Fruit fly (Drosophila melanogaster) whole organism, embryonic: ENCODE data around the gene CG34266.
A peak's percentile ranks its signal among the peaks of the same experiment; 100 is the strongest.

Source experiments
- Ada2b ChIP-seq: fragments of 200-800 bp; sonication (Bioruptor generic); IDR thresholded peaks from 2 replicates; pipeline ENCODE4 v1.3.6; 2022; ENCODE audit warnings: missing biosample characterization, missing genetic modification characterization
- CG10431 ChIP-seq: fragments of 200-800 bp; sonication (Bioruptor generic); optimal IDR thresholded peaks from 3 replicates; lab custom pipeline; 2018; ENCODE audit warnings: missing biosample characterization, mild to moderate bottlenecking, missing genetic modification characterization
- CG11695 ChIP-seq: fragments of 200-800 bp; sonication (Bioruptor generic); IDR thresholded peaks from 3 replicates; pipeline ENCODE4 v1.3.6; 2022; ENCODE audit warnings: missing biosample characterization, missing genetic modification characterization
- CG12155 ChIP-seq: fragments of 200-800 bp; sonication (Bioruptor generic); optimal IDR thresholded peaks from 3 replicates; lab custom pipeline; 2016; ENCODE audit warnings: missing biosample characterization, missing genetic modification characterization
- CG12659 ChIP-seq: fragments of 200-800 bp; sonication (Bioruptor generic); optimal IDR thresholded peaks from 3 replicates; lab custom pipeline; 2017; ENCODE audit warnings: mild to moderate bottlenecking, missing biosample characterization, missing genetic modification reagents, missing genetic modification characterization
- CG12744 ChIP-seq: fragments of 200-800 bp; sonication (Bioruptor generic); optimal IDR thresholded peaks from 2 replicates; lab custom pipeline; 2016; ENCODE audit warnings: missing biosample characterization, missing genetic modification characterization
- CG13775 ChIP-seq: fragments of 200-800 bp; sonication (Bioruptor generic); optimal IDR thresholded peaks from 3 replicates; lab custom pipeline; 2017; ENCODE audit warnings: missing biosample characterization, mild to moderate bottlenecking, missing genetic modification characterization
- CG14050 ChIP-seq: fragments of 200-800 bp; sonication (Bioruptor generic); IDR thresholded peaks from 3 replicates; pipeline ENCODE4 v1.3.6; 2022; ENCODE audit warnings: missing biosample characterization, missing genetic modification characterization
- CG15269 ChIP-seq: fragments of 200-800 bp; sonication (Bioruptor generic); optimal IDR thresholded peaks from 2 replicates; lab custom pipeline; 2018; ENCODE audit warnings: missing biosample characterization, mild to moderate bottlenecking, missing genetic modification characterization, moderate library complexity
- CG18476 ChIP-seq: fragments of 200-800 bp; sonication (Bioruptor generic); optimal IDR thresholded peaks from 2 replicates; lab custom pipeline; 2016; ENCODE audit warnings: missing biosample characterization, mild to moderate bottlenecking, missing genetic modification characterization
- CG18619 ChIP-seq: fragments of 200-800 bp; sonication (Bioruptor generic); optimal IDR thresholded peaks from 3 replicates; lab custom pipeline; 2017; ENCODE audit warnings: missing biosample characterization, mild to moderate bottlenecking, missing genetic modification characterization
- CG2116 ChIP-seq: fragments of 200-800 bp; sonication (Bioruptor generic); optimal IDR thresholded peaks from 3 replicates; lab custom pipeline; 2018; ENCODE audit warnings: missing biosample characterization, mild to moderate bottlenecking, missing genetic modification characterization
- CG34376 ChIP-seq: fragments of 200-800 bp; sonication (Bioruptor generic); optimal IDR thresholded peaks from 2 replicates; lab custom pipeline; 2018; ENCODE audit warnings: missing biosample characterization, mild to moderate bottlenecking, missing genetic modification characterization
- CG4404 ChIP-seq: fragments of 200-800 bp; sonication (Bioruptor generic); IDR thresholded peaks from 2 replicates; pipeline ENCODE4 v1.3.6; 2022; ENCODE audit warnings: missing biosample characterization, missing genetic modification characterization
- CG5180 ChIP-seq: fragments of 200-800 bp; sonication (Bioruptor generic); optimal IDR thresholded peaks from 3 replicates; lab custom pipeline; 2017; ENCODE audit warnings: missing biosample characterization, missing genetic modification characterization, mild to moderate bottlenecking, moderate library complexity, missing genetic modification reagents
- CG6654 ChIP-seq: fragments of 200-800 bp; sonication (Bioruptor generic); optimal IDR thresholded peaks from 2 replicates; lab custom pipeline; 2017; ENCODE audit warnings: missing biosample characterization, mild to moderate bottlenecking, missing genetic modification characterization
- CG7357 ChIP-seq: fragments of 200-800 bp; sonication (Bioruptor generic); IDR thresholded peaks from 3 replicates; pipeline ENCODE4 v1.3.6; 2022; ENCODE audit warnings: missing biosample characterization, missing genetic modification characterization
- CG7745 ChIP-seq: fragments of 200-800 bp; sonication (Bioruptor generic); optimal IDR thresholded peaks from 2 replicates; lab custom pipeline; 2018; ENCODE audit warnings: missing biosample characterization, mild to moderate bottlenecking, missing genetic modification characterization, moderate library complexity
- CG7928 ChIP-seq: fragments of 200-800 bp; sonication (Bioruptor generic); optimal IDR thresholded peaks from 2 replicates; lab custom pipeline; 2017; ENCODE audit warnings: missing biosample characterization, mild to moderate bottlenecking, missing genetic modification characterization
- CG7987 ChIP-seq: fragments of 200-800 bp; sonication (Bioruptor generic); optimal IDR thresholded peaks from 2 replicates; lab custom pipeline; 2018; ENCODE audit warnings: missing biosample characterization, mild to moderate bottlenecking, missing genetic modification characterization, moderate library complexity
- CG8388 ChIP-seq: fragments of 200-800 bp; sonication (Bioruptor generic); optimal IDR thresholded peaks from 2 replicates; lab custom pipeline; 2019; ENCODE audit warnings: missing biosample characterization, mild to moderate bottlenecking, missing genetic modification characterization, moderate library complexity
- CG9437 ChIP-seq: fragments of 200-800 bp; sonication (Bioruptor generic); optimal IDR thresholded peaks from 2 replicates; lab custom pipeline; 2018; ENCODE audit warnings: missing biosample characterization, mild to moderate bottlenecking, missing genetic modification characterization
- CG9609 ChIP-seq: fragments of 200-800 bp; sonication (Bioruptor generic); optimal IDR thresholded peaks from 3 replicates; lab custom pipeline; 2016; ENCODE audit warnings: missing biosample characterization, missing genetic modification characterization
- CTCF ChIP-seq: fragments of 200-800 bp; sonication (Bioruptor generic); optimal IDR thresholded peaks from 2 replicates; lab custom pipeline; 2017; ENCODE audit warnings: missing biosample characterization, mild to moderate bottlenecking, missing genetic modification characterization, moderate library complexity
- Chrac-16 ChIP-seq: fragments of 200-800 bp; sonication (Bioruptor generic); optimal IDR thresholded peaks from 3 replicates; lab custom pipeline; 2016; ENCODE audit warnings: missing biosample characterization, missing genetic modification characterization
- Dip2 ChIP-seq: fragments of 200-800 bp; sonication (Bioruptor generic); IDR thresholded peaks from 2 replicates; pipeline ENCODE4 v1.3.6; 2022; ENCODE audit warnings: missing biosample characterization, missing genetic modification characterization
- Ets65A ChIP-seq: fragments of 200-800 bp; sonication (Bioruptor generic); peaks from one replicate; lab custom pipeline; 2016; ENCODE audit warnings: missing biosample characterization, missing genetic modification characterization
- HLH54F ChIP-seq: fragments of 200-800 bp; sonication (Bioruptor generic); optimal IDR thresholded peaks from 3 replicates; lab custom pipeline; 2016; ENCODE audit warnings: missing biosample characterization, missing genetic modification characterization
- Hr39 ChIP-seq: fragments of >200 bp; optimal IDR thresholded peaks from 2 replicates; lab custom pipeline; 2017
- Hr51 ChIP-seq, 2 experiments: fragments of 200-800 bp; sonication (Bioruptor generic); optimal IDR thresholded peaks; 2 replicates in 1 of 2; 3 replicates in 1 of 2; lab custom pipeline; 2016 to 2018; ENCODE audit warnings: missing biosample characterization in 2 of 2, missing genetic modification characterization in 2 of 2, mild to moderate bottlenecking in 1 of 2, moderate library complexity in 1 of 2
- NC2β ChIP-seq: fragments of 200-800 bp; sonication (Bioruptor generic); optimal IDR thresholded peaks from 2 replicates; lab custom pipeline; 2016; ENCODE audit warnings: missing biosample characterization, missing genetic modification characterization
- NK7.1 ChIP-seq: fragments of 200-800 bp; sonication (Bioruptor generic); optimal IDR thresholded peaks from 3 replicates; lab custom pipeline; 2016; ENCODE audit warnings: missing biosample characterization, missing genetic modification characterization
- Oli ChIP-seq: fragments of 200-800 bp; sonication (Bioruptor generic); optimal IDR thresholded peaks from 2 replicates; lab custom pipeline; 2018; ENCODE audit warnings: missing biosample characterization, mild to moderate bottlenecking, missing genetic modification characterization, moderate library complexity
- Sox102F ChIP-seq: fragments of 200-800 bp; sonication (Bioruptor generic); optimal IDR thresholded peaks from 2 replicates; lab custom pipeline; 2018; ENCODE audit warnings: missing biosample characterization, mild to moderate bottlenecking, missing genetic modification characterization, moderate library complexity
- TFAM ChIP-seq: fragments of 200-800 bp; sonication (Bioruptor generic); optimal IDR thresholded peaks from 2 replicates; lab custom pipeline; 2017; ENCODE audit warnings: missing biosample characterization, missing genetic modification characterization, inconsistent platforms
- Trl ChIP-seq, 3 experiments: fragments of >200 bp in 2 of 3; fragments of 200-800 bp in 1 of 3; sonication (Bioruptor generic) in 1 of 3; optimal IDR thresholded peaks; 2 replicates in 1 of 3; 3 replicates in 2 of 3; lab custom pipeline; 2016 to 2017; ENCODE audit warnings: missing biosample characterization in 1 of 3, missing genetic modification characterization in 1 of 3
- ab ChIP-seq: fragments of 200-800 bp; sonication (Bioruptor generic); optimal IDR thresholded peaks from 2 replicates; lab custom pipeline; 2016; ENCODE audit warnings: missing biosample characterization, missing genetic modification characterization
- bab2 ChIP-seq: fragments of 200-800 bp; sonication (Bioruptor generic); optimal IDR thresholded peaks from 2 replicates; lab custom pipeline; 2016; ENCODE audit warnings: missing biosample characterization, missing genetic modification characterization
- br ChIP-seq: fragments of >200 bp; optimal IDR thresholded peaks from 2 replicates; lab custom pipeline; 2017
- cad ChIP-seq: fragments of >200 bp; optimal IDR thresholded peaks from 2 replicates; lab custom pipeline; 2017; ENCODE audit warnings: missing biosample characterization, missing genetic modification characterization
- cas ChIP-seq: fragments of 200-800 bp; sonication (Bioruptor generic); IDR thresholded peaks from 2 replicates; pipeline ENCODE4 v1.3.6; 2022; ENCODE audit warnings: missing biosample characterization, missing genetic modification characterization
- ems ChIP-seq: fragments of 200-800 bp; sonication (Bioruptor generic); optimal IDR thresholded peaks from 3 replicates; lab custom pipeline; 2016; ENCODE audit warnings: missing biosample characterization, missing genetic modification characterization
- fd102C ChIP-seq: fragments of 200-800 bp; sonication (Bioruptor generic); optimal IDR thresholded peaks from 2 replicates; lab custom pipeline; 2018; ENCODE audit warnings: missing biosample characterization, mild to moderate bottlenecking, missing genetic modification characterization, moderate library complexity
- fd64A ChIP-seq: fragments of 200-800 bp; sonication (Bioruptor generic); optimal IDR thresholded peaks from 3 replicates; lab custom pipeline; 2018; ENCODE audit warnings: missing biosample characterization, mild to moderate bottlenecking, missing genetic modification characterization
- ind ChIP-seq: fragments of 200-800 bp; sonication (Bioruptor generic); optimal IDR thresholded peaks from 3 replicates; lab custom pipeline; 2016; ENCODE audit warnings: missing biosample characterization, missing genetic modification characterization
- kay ChIP-seq: fragments of 200-800 bp; sonication (Bioruptor generic); optimal IDR thresholded peaks from 2 replicates; lab custom pipeline; 2016; ENCODE audit warnings: missing biosample characterization, missing genetic modification characterization
- ro ChIP-seq: fragments of 200-800 bp; sonication (Bioruptor generic); IDR thresholded peaks from 2 replicates; pipeline ENCODE4 v1.3.6; 2022; ENCODE audit warnings: missing biosample characterization, missing genetic modification characterization
- salm ChIP-seq: fragments of 200-800 bp; sonication (Bioruptor generic); optimal IDR thresholded peaks from 2 replicates; lab custom pipeline; 2018; ENCODE audit warnings: missing biosample characterization, mild to moderate bottlenecking, missing genetic modification characterization
- shn ChIP-seq: fragments of 200-800 bp; sonication (Bioruptor generic); optimal IDR thresholded peaks from 3 replicates; lab custom pipeline; 2016; ENCODE audit warnings: missing biosample characterization, missing genetic modification characterization
- tin ChIP-seq: fragments of 200-800 bp; sonication (Bioruptor generic); optimal IDR thresholded peaks from 3 replicates; lab custom pipeline; 2016; ENCODE audit warnings: missing biosample characterization, missing genetic modification characterization
- tx ChIP-seq: fragments of 200-800 bp; sonication (Bioruptor generic); optimal IDR thresholded peaks from 2 replicates; lab custom pipeline; 2016; ENCODE audit warnings: missing biosample characterization, missing genetic modification characterization
- wdn ChIP-seq: fragments of 200-800 bp; sonication (Bioruptor generic); IDR thresholded peaks from 2 replicates; pipeline ENCODE4 v1.3.6; 2022; ENCODE audit warnings: missing biosample characterization, missing genetic modification characterization

The CG34266 gene

dm6 chr3L:4698032-4698431 lies 20.4 kb downstream of the CG34266 start (continued):
- peak; percentile 73 to 89 for TF ChIP-seq Hr51 (GFP tag; optimal IDR thresholded peaks at IDR 0.05; lab: Kevin White, UChicago)
- no peak for TF ChIP-seq kay
- peak; percentile 49 for TF ChIP-seq CG10431
- peak; percentile 71 for TF ChIP-seq fd64A (GFP tag; lab: Kevin White, UChicago)
- TF ChIP-seq Trl (optimal IDR thresholded peaks at IDR 0.05; lab: Kevin White, UChicago), result no peak
- peak; percentile 83 for TF ChIP-seq Trl (GFP tag; optimal IDR thresholded peaks at IDR 0.05; lab: Kevin White, UChicago)
- TF ChIP-seq salm, result peak; percentile 50
- peak; percentile 89 for TF ChIP-seq Oli (tag; lab: Kevin White, UChicago)
- TF ChIP-seq shn, result peak; percentile 66
- TF ChIP-seq HLH54F (GFP tag; lab: Kevin White, UChicago), result peak; percentile 79
- peak; percentile 73 for TF ChIP-seq CG9437 (GFP tag; lab: Kevin White, UChicago)
- peak; percentile 87 for TF ChIP-seq CG12659 (GFP tag; lab: Kevin White, UChicago)
- peak; percentile 88 for TF ChIP-seq ind (GFP tag; lab: Kevin White, UChicago)
- peak; percentile 58 for TF ChIP-seq ab (GFP tag; lab: Kevin White, UChicago)
- TF ChIP-seq CG11695 (GFP tag; lab: Robert Waterston, UW), result peak; percentile 75
- peak; percentile 72 for TF ChIP-seq NC2β (GFP tag; lab: Kevin White, UChicago)
- peak; percentile 71 for TF ChIP-seq CG12744 (GFP tag; lab: Kevin White, UChicago)
- peak; percentile 89 for TF ChIP-seq Ets65A (GFP tag; lab: Kevin White, UChicago)
- peak; percentile 78 for TF ChIP-seq ems
- peak; percentile 58; the same call in 1 of the 2 replicates for TF ChIP-seq cas
- TF ChIP-seq br (lab: Kevin White, UChicago), result no peak
- TF ChIP-seq CG13775 (GFP tag; lab: Kevin White, UChicago), result peak; percentile 63
- TF ChIP-seq Dip2 (GFP tag; lab: Robert Waterston, UW), result no peak
- peak; percentile 76 for TF ChIP-seq CG7357
- peak; percentile 81 for TF ChIP-seq CG14050 (GFP tag; lab: Robert Waterston, UW)
- peak; percentile 70 for TF ChIP-seq CG18476 (GFP tag; lab: Kevin White, UChicago)
- TF ChIP-seq TFAM, result no peak
- TF ChIP-seq Chrac-16, result peak; percentile 73
- TF ChIP-seq cad (GFP tag; lab: Kevin White, UChicago), result no peak
- peak; percentile 64 for TF ChIP-seq CG7987 (GFP tag; lab: Kevin White, UChicago)
- TF ChIP-seq CG34376 (GFP tag; lab: Kevin White, UChicago), result peak; percentile 38
- TF ChIP-seq wdn (GFP tag; lab: Robert Waterston, UW), result peak; percentile 81
- no peak for TF ChIP-seq fd102C (GFP tag; lab: Kevin White, UChicago)
- peak; percentile 40 for TF ChIP-seq CG7928 (GFP tag; lab: Kevin White, UChicago)
- peak; percentile 90 for TF ChIP-seq CG15269 (tag; lab: Kevin White, UChicago)
- no peak for TF ChIP-seq CG7745
- TF ChIP-seq Sox102F (GFP tag; lab: Kevin White, UChicago), result peak; percentile 89
- peak; percentile 53; the same call in 1 of the 2 replicates for TF ChIP-seq ro (GFP tag; lab: Robert Waterston, UW)
- 0 out of 2 replicates have a peak, but pooled peaks have one; percentile 38 for TF ChIP-seq CG4404 (GFP tag; lab: Robert Waterston, UW)
- TF ChIP-seq tin (GFP tag; lab: Kevin White, UChicago), result peak; percentile 86
- peak; percentile 77 for TF ChIP-seq tx (GFP tag; lab: Kevin White, UChicago)
- peak; percentile 92 for TF ChIP-seq Ada2b (GFP tag; lab: Robert Waterston, UW)
- TF ChIP-seq Hr39 (lab: Kevin White, UChicago), result no peak
- peak; percentile 74 for TF ChIP-seq CG8388 (GFP tag; lab: Kevin White, UChicago)
- peak; percentile 61 for TF ChIP-seq CG6654 (GFP tag; lab: Kevin White, UChicago)
- TF ChIP-seq NK7.1 (GFP tag; lab: Kevin White, UChicago), result peak; percentile 53
- TF ChIP-seq bab2, result peak; percentile 81
- peak; percentile 30 for TF ChIP-seq CG2116 (GFP tag; lab: Kevin White, UChicago)
- peak; percentile 78 for TF ChIP-seq CG18619 (GFP tag; lab: Kevin White, UChicago)
- TF ChIP-seq CG12155 (GFP tag; lab: Kevin White, UChicago), result peak; percentile 77
- TF ChIP-seq CG5180 (GFP tag; lab: Kevin White, UChicago), result peak; percentile 69
- TF ChIP-seq CTCF (GFP tag; lab: Kevin White, UChicago), result peak; percentile 43
- TF ChIP-seq CG9609 (GFP tag; lab: Kevin White, UChicago), result peak; percentile 84
